Fruit fly (Drosophila melanogaster) whole organism, embryonic: ENCODE data around the gene CG17839.

ENCODE experiments used
- Ada2b ChIP-seq: fragments of 200-800 bp; sonication (Bioruptor generic); IDR thresholded peaks from 2 replicates; pipeline ENCODE4 v1.3.6; 2022; ENCODE audit warnings: missing biosample characterization, missing genetic modification characterization
- Asciz ChIP-seq: fragments of 200-800 bp; sonication (Bioruptor generic); optimal IDR thresholded peaks from 2 replicates; lab custom pipeline; 2017; ENCODE audit warnings: missing biosample characterization, mild to moderate bottlenecking, missing genetic modification characterization, missing genetic modification reagents
- BtbVII ChIP-seq: fragments of 200-800 bp; sonication (Bioruptor generic); optimal IDR thresholded peaks from 3 replicates; lab custom pipeline; 2017; ENCODE audit warnings: missing biosample characterization, mild to moderate bottlenecking, missing genetic modification characterization
- CG10274 ChIP-seq: fragments of 200-800 bp; sonication (Bioruptor generic); optimal IDR thresholded peaks from 3 replicates; lab custom pipeline; 2017; ENCODE audit warnings: missing biosample characterization, mild to moderate bottlenecking, missing genetic modification characterization
- CG10366 ChIP-seq: fragments of 200-800 bp; sonication (Bioruptor generic); IDR thresholded peaks from 2 replicates; pipeline ENCODE4 v1.3.6; 2022; ENCODE audit warnings: missing biosample characterization, missing genetic modification characterization
- CG11456 ChIP-seq: fragments of 200-800 bp; sonication (Bioruptor generic); IDR thresholded peaks from 3 replicates; pipeline ENCODE4 v1.3.6; 2022; ENCODE audit warnings: missing biosample characterization, missing genetic modification characterization
- CG12391 ChIP-seq: fragments of 200-800 bp; sonication (Bioruptor generic); optimal IDR thresholded peaks from 3 replicates; lab custom pipeline; 2018; ENCODE audit warnings: missing biosample characterization, mild to moderate bottlenecking, missing genetic modification characterization, moderate library complexity
- CG13624 ChIP-seq: fragments of 200-800 bp; sonication (Bioruptor generic); optimal IDR thresholded peaks from 2 replicates; lab custom pipeline; 2016; ENCODE audit warnings: missing biosample characterization, missing genetic modification characterization
- CG14050 ChIP-seq: fragments of 200-800 bp; sonication (Bioruptor generic); IDR thresholded peaks from 3 replicates; pipeline ENCODE4 v1.3.6; 2022; ENCODE audit warnings: missing biosample characterization, missing genetic modification characterization
- CG14860 ChIP-seq: fragments of 200-800 bp; sonication (Bioruptor generic); IDR thresholded peaks from 3 replicates; pipeline ENCODE4 v1.3.6; 2022; ENCODE audit warnings: missing biosample characterization, missing genetic modification characterization; ENCODE audit not compliant: partially characterized antibody
- CG17568 ChIP-seq: fragments of 200-800 bp; sonication (Bioruptor generic); optimal IDR thresholded peaks from 2 replicates; lab custom pipeline; 2018; ENCODE audit warnings: missing biosample characterization, mild to moderate bottlenecking, missing genetic modification characterization, moderate library complexity
- CG3065 ChIP-seq: fragments of 200-800 bp; sonication (Bioruptor generic); optimal IDR thresholded peaks from 2 replicates; lab custom pipeline; 2016; ENCODE audit warnings: missing biosample characterization, missing genetic modification characterization
- CG3281 ChIP-seq: fragments of 200-800 bp; sonication (Bioruptor generic); optimal IDR thresholded peaks from 3 replicates; lab custom pipeline; 2017; ENCODE audit warnings: missing biosample characterization, mild to moderate bottlenecking, missing genetic modification characterization
- CG3407 ChIP-seq: fragments of 200-800 bp; sonication (Bioruptor generic); optimal IDR thresholded peaks from 2 replicates; lab custom pipeline; 2018; ENCODE audit warnings: missing biosample characterization, mild to moderate bottlenecking, missing genetic modification characterization
- CG42726 ChIP-seq: fragments of 200-800 bp; sonication (Bioruptor generic); IDR thresholded peaks from 2 replicates; pipeline ENCODE4 v1.3.6; 2022; ENCODE audit warnings: missing biosample characterization, missing genetic modification characterization; ENCODE audit not compliant: partially characterized antibody
- CG6254 ChIP-seq: fragments of 200-800 bp; sonication (Bioruptor generic); optimal IDR thresholded peaks from 3 replicates; lab custom pipeline; 2017; ENCODE audit warnings: mild to moderate bottlenecking, missing biosample characterization, missing genetic modification reagents, missing genetic modification characterization
- CG7928 ChIP-seq: fragments of 200-800 bp; sonication (Bioruptor generic); optimal IDR thresholded peaks from 2 replicates; lab custom pipeline; 2017; ENCODE audit warnings: missing biosample characterization, mild to moderate bottlenecking, missing genetic modification characterization
- Dad ChIP-seq: fragments of 200-800 bp; sonication (Bioruptor generic); optimal IDR thresholded peaks from 3 replicates; lab custom pipeline; 2016; ENCODE audit warnings: missing biosample characterization, missing genetic modification characterization
- Dbx ChIP-seq: fragments of 200-800 bp; sonication (Bioruptor generic); IDR thresholded peaks from 3 replicates; pipeline ENCODE4 v1.3.6; 2022; ENCODE audit warnings: missing biosample characterization, missing genetic modification characterization
- Ets97D ChIP-seq: fragments of 200-800 bp; sonication (Bioruptor generic); optimal IDR thresholded peaks from 3 replicates; lab custom pipeline; 2016; ENCODE audit warnings: missing biosample characterization, missing genetic modification characterization
- HLHmδ ChIP-seq: fragments of 200-800 bp; sonication (Bioruptor generic); optimal IDR thresholded peaks from 2 replicates; lab custom pipeline; 2018; ENCODE audit warnings: missing biosample characterization, mild to moderate bottlenecking, missing genetic modification characterization, moderate library complexity
- Hand ChIP-seq: fragments of 200-800 bp; sonication (Bioruptor generic); optimal IDR thresholded peaks from 2 replicates; lab custom pipeline; 2017; ENCODE audit warnings: mild to moderate bottlenecking, missing biosample characterization, missing genetic modification reagents, missing genetic modification characterization
- Lpt ChIP-seq: fragments of >200 bp; optimal IDR thresholded peaks from 2 replicates; lab custom pipeline; 2018; ENCODE audit warnings: missing biosample characterization, missing genetic modification characterization
- Mad ChIP-seq: fragments of 200-800 bp; sonication (Bioruptor generic); optimal IDR thresholded peaks from 2 replicates; lab custom pipeline; 2016; ENCODE audit warnings: missing biosample characterization, missing genetic modification characterization
- NC2α ChIP-seq: fragments of 200-800 bp; sonication (Bioruptor generic); optimal IDR thresholded peaks from 2 replicates; lab custom pipeline; 2016; ENCODE audit warnings: missing biosample characterization, missing genetic modification characterization
- NC2β ChIP-seq: fragments of 200-800 bp; sonication (Bioruptor generic); optimal IDR thresholded peaks from 2 replicates; lab custom pipeline; 2016; ENCODE audit warnings: missing biosample characterization, missing genetic modification characterization
- NK7.1 ChIP-seq: fragments of 200-800 bp; sonication (Bioruptor generic); optimal IDR thresholded peaks from 3 replicates; lab custom pipeline; 2016; ENCODE audit warnings: missing biosample characterization, missing genetic modification characterization
- Oli ChIP-seq: fragments of 200-800 bp; sonication (Bioruptor generic); optimal IDR thresholded peaks from 2 replicates; lab custom pipeline; 2018; ENCODE audit warnings: missing biosample characterization, mild to moderate bottlenecking, missing genetic modification characterization, moderate library complexity
- ac ChIP-seq: fragments of 200-800 bp; sonication (Bioruptor generic); optimal IDR thresholded peaks from 3 replicates; lab custom pipeline; 2017; ENCODE audit warnings: missing biosample characterization, mild to moderate bottlenecking, missing genetic modification characterization
- bcd ChIP-seq: fragments of 200-800 bp; sonication (Bioruptor generic); optimal IDR thresholded peaks from 2 replicates; lab custom pipeline; 2017; ENCODE audit warnings: missing biosample characterization, mild to moderate bottlenecking, missing genetic modification characterization
- chif ChIP-seq, 2 experiments: fragments of 200-800 bp; sonication (Bioruptor generic); optimal IDR thresholded peaks; 3 replicates each; lab custom pipeline; 2016; ENCODE audit warnings: missing biosample characterization in 2 of 2, missing genetic modification characterization in 2 of 2
- chinmo ChIP-seq: fragments of 200-800 bp; sonication (Bioruptor generic); IDR thresholded peaks from 4 replicates; pipeline ENCODE4 v1.3.6; 2022; ENCODE audit warnings: missing biosample characterization, missing genetic modification characterization; ENCODE audit not compliant: partially characterized antibody
- croc ChIP-seq: fragments of 200-800 bp; sonication (Bioruptor generic); conservative IDR thresholded peaks from 3 replicates; pipeline ENCODE4 v1.3.6; 2022; ENCODE audit warnings: missing biosample characterization, missing genetic modification characterization
- dan ChIP-seq: fragments of 200-800 bp; sonication (Bioruptor generic); IDR thresholded peaks from 2 replicates; pipeline ENCODE4 v1.3.6; 2022; ENCODE audit warnings: missing biosample characterization, missing genetic modification characterization
- en ChIP-seq: fragments of 200-800 bp; sonication (Bioruptor generic); optimal IDR thresholded peaks from 2 replicates; lab custom pipeline; 2016; ENCODE audit warnings: missing biosample characterization, missing genetic modification characterization
- fd96Cb ChIP-seq: fragments of 200-800 bp; sonication (Bioruptor generic); optimal IDR thresholded peaks from 2 replicates; lab custom pipeline; 2018; ENCODE audit warnings: missing biosample characterization, mild to moderate bottlenecking, missing genetic modification characterization, moderate library complexity
- gfzf ChIP-seq: fragments of 200-800 bp; sonication (Bioruptor generic); optimal IDR thresholded peaks from 2 replicates; lab custom pipeline; 2016; ENCODE audit warnings: missing biosample characterization, mild to moderate bottlenecking, missing genetic modification characterization, moderate library complexity
- ind ChIP-seq: fragments of 200-800 bp; sonication (Bioruptor generic); optimal IDR thresholded peaks from 3 replicates; lab custom pipeline; 2016; ENCODE audit warnings: missing biosample characterization, missing genetic modification characterization
- inv ChIP-seq: fragments of 200-800 bp; sonication (Bioruptor generic); IDR thresholded peaks from 2 replicates; pipeline ENCODE4 v1.3.6; 2022; ENCODE audit warnings: missing biosample characterization, missing genetic modification characterization; ENCODE audit not compliant: partially characterized antibody
- pfk ChIP-seq: fragments of 200-800 bp; sonication (Bioruptor generic); optimal IDR thresholded peaks from 2 replicates; lab custom pipeline; 2018; ENCODE audit warnings: missing biosample characterization, mild to moderate bottlenecking, missing genetic modification characterization, moderate library complexity
- prd ChIP-seq, 3 experiments: fragments of >200 bp in 2 of 3; fragments of 200-800 bp in 1 of 3; sonication (Bioruptor generic) in 1 of 3; optimal IDR thresholded peaks in 2 of 3; IDR thresholded peaks in 1 of 3; 2 replicates in 2 of 3; 3 replicates in 1 of 3; pipeline versions ENCODE4 v1.3.6 to Lab custom; 2017 to 2022; ENCODE audit warnings: missing biosample characterization in 1 of 3, missing genetic modification characterization in 1 of 3
- pzg ChIP-seq: fragments of 200-800 bp; sonication (Bioruptor generic); optimal IDR thresholded peaks from 3 replicates; lab custom pipeline; 2018; ENCODE audit warnings: missing biosample characterization, mild to moderate bottlenecking, missing genetic modification characterization, moderate library complexity
- sc ChIP-seq, 3 experiments: fragments of >200 bp in 2 of 3; fragments of 200-800 bp in 1 of 3; sonication (Bioruptor generic) in 1 of 3; optimal IDR thresholded peaks; 2 replicates in 2 of 3; 3 replicates in 1 of 3; lab custom pipeline; 2017; ENCODE audit warnings: mild to moderate bottlenecking in 1 of 3, missing biosample characterization in 1 of 3, missing genetic modification characterization in 1 of 3, missing genetic modification reagents in 1 of 3
- tin ChIP-seq: fragments of 200-800 bp; sonication (Bioruptor generic); optimal IDR thresholded peaks from 3 replicates; lab custom pipeline; 2016; ENCODE audit warnings: missing biosample characterization, missing genetic modification characterization
- tio ChIP-seq: fragments of 200-800 bp; sonication (Bioruptor generic); optimal IDR thresholded peaks from 2 replicates; lab custom pipeline; 2017; ENCODE audit warnings: missing biosample characterization, missing genetic modification characterization, inconsistent platforms
- trem ChIP-seq: fragments of 200-800 bp; optimal IDR thresholded peaks from 3 replicates; lab custom pipeline; 2019; ENCODE audit warnings: missing biosample characterization, mild to moderate bottlenecking, missing genetic modification characterization, moderate library complexity
- ttk ChIP-seq: fragments of 200-800 bp; sonication (Bioruptor generic); IDR thresholded peaks from 2 replicates; pipeline ENCODE4 v2.1.2; 2022; ENCODE audit warnings: missing biosample characterization, missing genetic modification characterization
- zen2 ChIP-seq: fragments of 200-800 bp; sonication (Bioruptor generic); IDR thresholded peaks from 3 replicates; pipeline ENCODE4 v1.3.6; 2022; ENCODE audit warnings: missing biosample characterization, missing genetic modification characterization; ENCODE audit not compliant: partially characterized antibody

CG17839 gene

DNA sequence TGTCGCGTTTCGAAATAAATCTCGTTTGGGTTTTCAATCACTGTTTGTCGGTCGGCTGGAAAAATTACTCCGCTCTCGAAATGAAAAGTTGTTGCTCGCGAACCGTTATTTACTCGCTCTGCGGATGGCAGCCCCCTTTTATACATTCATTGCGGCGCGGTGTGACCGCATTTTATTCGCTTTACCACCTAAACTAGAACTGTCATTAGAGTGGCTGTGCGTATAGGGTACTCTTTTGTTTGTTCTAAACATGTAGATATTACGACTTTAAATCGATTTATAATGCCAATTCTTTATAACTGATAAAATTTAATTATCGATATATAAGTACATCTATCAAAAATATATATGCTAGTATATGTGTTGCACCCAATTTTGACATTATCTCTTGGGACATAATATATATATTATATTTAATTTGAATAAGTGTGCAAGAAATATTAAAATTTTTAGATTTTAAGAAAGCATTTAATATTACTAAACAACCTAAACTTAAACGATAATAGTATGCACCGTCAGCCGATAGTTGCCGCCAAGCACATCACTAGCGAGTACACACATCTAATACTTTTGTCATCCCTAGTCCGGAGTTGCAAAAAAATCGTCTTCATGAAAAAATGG, 18.6 kb upstream of the CG17839 start, which contains the start of the genes bmm and Tdrd3 (continued):
- TF ChIP-seq HLHmδ (GFP tag; lab: Kevin White, UChicago) = peak; percentile 45
- TF ChIP-seq prd (optimal IDR thresholded peaks at IDR 0.05; lab: Kevin White, UChicago) = no peak
- peak; percentile 82; the same call in 2 of the 3 replicates for TF ChIP-seq prd (GFP tag; IDR thresholded peaks at IDR 0.05; lab: Robert Waterston, UW)
- peak; percentile 71 for TF ChIP-seq fd96Cb (tag; lab: Kevin White, UChicago)
- TF ChIP-seq CG14860 (GFP tag; lab: Robert Waterston, UW) = peak; percentile 78
- TF ChIP-seq Hand (GFP tag; lab: Kevin White, UChicago) = peak; percentile 13
- peak; percentile 93 for TF ChIP-seq trem
- peak; percentile 91 for TF ChIP-seq CG11456
- peak; percentile 22 for TF ChIP-seq Mad (GFP tag; lab: Kevin White, UChicago)
- no peak for TF ChIP-seq CG7928 (GFP tag; lab: Kevin White, UChicago)
- no peak for TF ChIP-seq CG10274
- peak; percentile 78; the same call in 1 of the 3 replicates for TF ChIP-seq zen2 (GFP tag; lab: Robert Waterston, UW)
- TF ChIP-seq CG3407 (GFP tag; lab: Kevin White, UChicago) = peak; percentile 45
- TF ChIP-seq CG17568 (GFP tag; lab: Kevin White, UChicago) = peak; percentile 40
- peak; percentile 87 for TF ChIP-seq inv (GFP tag; lab: Robert Waterston, UW)
- TF ChIP-seq Dad = no peak
- TF ChIP-seq chinmo = peak; percentile 64; the same call in 1 of the 4 replicates
- TF ChIP-seq en (GFP tag; lab: Kevin White, UChicago) = no peak
- TF ChIP-seq tin (GFP tag; lab: Kevin White, UChicago) = peak; percentile 80
- peak; percentile 35 for TF ChIP-seq CG13624
- TF ChIP-seq CG10366 (GFP tag; lab: Robert Waterston, UW) = peak; percentile 71
- TF ChIP-seq bcd = peak; percentile 80
- TF ChIP-seq Asciz (GFP tag; lab: Kevin White, UChicago) = peak; percentile 63
- TF ChIP-seq tio (GFP tag; lab: Kevin White, UChicago) = peak; percentile 71
- peak; percentile 86 for TF ChIP-seq CG42726 (GFP tag; lab: Robert Waterston, UW)
- TF ChIP-seq Ets97D (GFP tag; lab: Kevin White, UChicago) = peak; percentile 21
- no peak for TF ChIP-seq pfk (GFP tag; lab: Kevin White, UChicago)
- TF ChIP-seq CG3065 (GFP tag; lab: Kevin White, UChicago) = no peak
- peak; percentile 95 for TF ChIP-seq CG12391 (tag; lab: Kevin White, UChicago)
- peak in 1 of 2 experiments; percentile 36 for TF ChIP-seq chif (GFP tag; optimal IDR thresholded peaks at IDR 0.05; lab: Kevin White, UChicago)
- peak; percentile 87 for TF ChIP-seq ind (GFP tag; lab: Kevin White, UChicago)
- peak; percentile 37 for TF ChIP-seq CG6254 (GFP tag; lab: Kevin White, UChicago)
- TF ChIP-seq Lpt (GFP tag; lab: Kevin White, UChicago) = no peak
- no peak for TF ChIP-seq sc (optimal IDR thresholded peaks at IDR 0.05; lab: Kevin White, UChicago)
- TF ChIP-seq sc (GFP tag; optimal IDR thresholded peaks at IDR 0.05; lab: Kevin White, UChicago) = peak; percentile 27
- peak; percentile 64 for TF ChIP-seq pzg (GFP tag; lab: Kevin White, UChicago)
- TF ChIP-seq CG14050 (GFP tag; lab: Robert Waterston, UW) = no peak
- no peak for TF ChIP-seq NK7.1 (GFP tag; lab: Kevin White, UChicago)
- no peak for TF ChIP-seq dan (GFP tag; lab: Robert Waterston, UW)
- peak; percentile 69 for TF ChIP-seq Oli (tag; lab: Kevin White, UChicago)
- no peak for TF ChIP-seq NC2β
- peak; percentile 63 for TF ChIP-seq Ada2b (GFP tag; lab: Robert Waterston, UW)
- peak; percentile 83 for TF ChIP-seq Dbx
- peak; percentile 61; the same call in 1 of the 2 replicates for TF ChIP-seq ttk (GFP tag; lab: Robert Waterston, UW)
- no peak for TF ChIP-seq BtbVII (GFP tag; lab: Kevin White, UChicago)
- TF ChIP-seq croc (GFP tag; lab: Robert Waterston, UW) = peak; percentile 64
- TF ChIP-seq CG3281 (GFP tag; lab: Kevin White, UChicago) = peak; percentile 79
- TF ChIP-seq ac (GFP tag; lab: Kevin White, UChicago) = no peak
- peak; percentile 77 for TF ChIP-seq gfzf (GFP tag; lab: Kevin White, UChicago)
- peak; percentile 30 for TF ChIP-seq NC2α
